Fruit fly (Drosophila melanogaster) whole organism, prepupa: Measurements from ENCODE around the gene Ogdh.

Experiments used
- CG10669 ChIP-seq: fragments of 200-800 bp; sonication (Bioruptor generic); optimal IDR thresholded peaks from 3 replicates; lab custom pipeline; 2018; ENCODE audit warnings: missing biosample characterization, mild to moderate bottlenecking, missing genetic modification characterization, moderate library complexity
- CG4318 ChIP-seq: fragments of 200-800 bp; sonication (Bioruptor generic); optimal IDR thresholded peaks from 3 replicates; lab custom pipeline; 2017; ENCODE audit warnings: missing biosample characterization, mild to moderate bottlenecking, missing genetic modification characterization
- CG8319 ChIP-seq: fragments of 200-800 bp; sonication (Bioruptor generic); optimal IDR thresholded peaks from 3 replicates; lab custom pipeline; 2016; ENCODE audit warnings: missing biosample characterization, missing genetic modification characterization
- Eip75B ChIP-seq: fragments of 200-800 bp; sonication (Bioruptor generic); optimal IDR thresholded peaks from 3 replicates; lab custom pipeline; 2016; ENCODE audit warnings: missing biosample characterization, missing genetic modification characterization
- Hr39 ChIP-seq: fragments of 200-800 bp; sonication (Bioruptor generic); optimal IDR thresholded peaks from 2 replicates; lab custom pipeline; 2016; ENCODE audit warnings: missing biosample characterization, missing genetic modification characterization
- Sox14 ChIP-seq: fragments of 200-800 bp; sonication (Bioruptor generic); optimal IDR thresholded peaks from 3 replicates; lab custom pipeline; 2016; ENCODE audit warnings: missing biosample characterization, missing genetic modification characterization

DNA sequence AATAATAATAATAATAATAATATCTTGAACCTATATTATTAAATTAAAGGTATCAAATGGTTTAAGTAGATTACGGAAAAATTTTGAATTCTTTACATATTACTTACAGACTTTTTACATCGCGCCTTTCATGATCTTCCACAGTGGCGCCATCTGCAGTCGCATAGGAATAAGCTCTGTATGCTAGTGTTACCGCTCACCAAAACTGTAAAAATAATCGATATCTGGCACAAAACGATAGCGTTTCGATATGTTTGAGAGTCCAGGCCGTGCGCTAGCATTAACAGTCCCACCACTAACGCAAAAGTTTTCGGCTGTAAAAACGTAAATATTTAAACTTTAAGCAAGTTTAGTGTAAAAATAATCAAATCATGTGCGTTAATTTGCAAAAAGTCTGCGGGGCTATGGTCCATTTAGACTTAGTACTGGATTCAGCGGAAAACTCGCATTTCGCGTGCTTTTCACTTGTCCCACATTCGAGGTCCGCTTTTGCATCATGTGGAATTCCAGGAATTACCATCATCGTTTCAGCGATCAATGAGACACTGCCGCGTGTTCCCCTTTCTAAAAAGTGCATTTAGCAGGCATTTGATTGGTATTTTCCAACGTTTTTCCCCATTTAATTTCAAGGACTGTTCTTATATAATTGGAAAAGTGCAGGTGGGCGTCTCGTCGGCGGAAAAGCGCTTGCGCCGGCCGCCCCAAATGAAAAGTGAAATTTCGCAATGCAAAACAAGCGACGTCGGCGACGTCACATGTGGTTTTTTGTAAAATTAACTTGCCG, 789 bp downstream of the Ogdh start:
- TF ChIP-seq CG4318 (GFP tag; lab: Kevin White, UChicago), result no peak
- peak; percentile 28 for TF ChIP-seq Hr39 (GFP tag; lab: Kevin White, UChicago)
- peak; percentile 16 for TF ChIP-seq Sox14
- no peak for TF ChIP-seq CG8319 (GFP tag; lab: Kevin White, UChicago)
- TF ChIP-seq Eip75B (GFP tag; lab: Kevin White, UChicago), result no peak
- no peak for TF ChIP-seq CG10669
